Fruit fly (Drosophila melanogaster) whole organism, prepupa: ENCODE measurements around the gene CG3184.
A peak's percentile ranks its signal among the peaks of the same experiment; 100 is the strongest.

ENCODE experiments used
- Blimp-1 ChIP-seq: fragments of 200-800 bp; sonication (Bioruptor generic); optimal IDR thresholded peaks from 3 replicates; lab custom pipeline; 2017; ENCODE audit warnings: missing biosample characterization, missing genetic modification characterization, mild to moderate bottlenecking, moderate library complexity, missing genetic modification reagents
- CG10631 ChIP-seq: fragments of 200-800 bp; sonication (Bioruptor generic); optimal IDR thresholded peaks from 2 replicates; lab custom pipeline; 2016; ENCODE audit warnings: missing biosample characterization, missing genetic modification characterization
- CG11294 ChIP-seq: fragments of 200-800 bp; sonication (Bioruptor generic); IDR thresholded peaks from 2 replicates; pipeline ENCODE4 v1.3.6; 2022; ENCODE audit warnings: missing biosample characterization, missing genetic modification characterization
- CG11762 ChIP-seq: fragments of 200-800 bp; sonication (Bioruptor generic); optimal IDR thresholded peaks from 3 replicates; lab custom pipeline; 2016; ENCODE audit warnings: missing biosample characterization, missing genetic modification characterization; ENCODE audit not compliant: insufficient read depth
- CG11902 ChIP-seq: fragments of 200-800 bp; sonication (Bioruptor generic); optimal IDR thresholded peaks from 3 replicates; lab custom pipeline; 2016; ENCODE audit warnings: missing biosample characterization, missing genetic modification characterization
- CG15336 ChIP-seq: fragments of 200-800 bp; sonication (Bioruptor generic); IDR thresholded peaks from 2 replicates; pipeline ENCODE4 v1.3.6; 2022; ENCODE audit warnings: missing biosample characterization, missing genetic modification characterization
- CG3032 ChIP-seq: fragments of 200-800 bp; optimal IDR thresholded peaks from 2 replicates; lab custom pipeline; 2019; ENCODE audit warnings: missing biosample characterization, mild to moderate bottlenecking, missing genetic modification characterization, moderate library complexity
- CG31627 ChIP-seq: fragments of 200-800 bp; sonication (Bioruptor generic); optimal IDR thresholded peaks from 3 replicates; lab custom pipeline; 2016; ENCODE audit warnings: missing biosample characterization, missing genetic modification characterization
- CG32006 ChIP-seq: fragments of 200-800 bp; sonication (Bioruptor generic); optimal IDR thresholded peaks from 3 replicates; lab custom pipeline; 2017; ENCODE audit warnings: missing biosample characterization, mild to moderate bottlenecking, missing genetic modification characterization
- CG3919 ChIP-seq: fragments of 200-800 bp; sonication (Bioruptor generic); optimal IDR thresholded peaks from 3 replicates; lab custom pipeline; 2016; ENCODE audit warnings: missing biosample characterization, missing genetic modification characterization
- CG4318 ChIP-seq: fragments of 200-800 bp; sonication (Bioruptor generic); optimal IDR thresholded peaks from 3 replicates; lab custom pipeline; 2017; ENCODE audit warnings: missing biosample characterization, mild to moderate bottlenecking, missing genetic modification characterization
- CG6163 ChIP-seq: fragments of 200-800 bp; sonication (Bioruptor generic); IDR thresholded peaks from 3 replicates; pipeline ENCODE4 v1.3.6; 2022; ENCODE audit warnings: missing biosample characterization, missing genetic modification characterization
- CG6276 ChIP-seq: fragments of 200-800 bp; sonication (Bioruptor generic); optimal IDR thresholded peaks from 2 replicates; lab custom pipeline; 2017; ENCODE audit warnings: missing biosample characterization, mild to moderate bottlenecking, missing genetic modification characterization
- CG6792 ChIP-seq: fragments of 200-800 bp; sonication (Bioruptor generic); optimal IDR thresholded peaks from 3 replicates; lab custom pipeline; 2016; ENCODE audit warnings: missing biosample characterization, missing genetic modification characterization
- CG6854 ChIP-seq: fragments of 200-800 bp; sonication (Bioruptor generic); optimal IDR thresholded peaks from 2 replicates; lab custom pipeline; 2017; ENCODE audit warnings: missing biosample characterization, mild to moderate bottlenecking, missing genetic modification characterization
- CG7368 ChIP-seq: fragments of 200-800 bp; sonication (Bioruptor generic); optimal IDR thresholded peaks from 3 replicates; lab custom pipeline; 2016; ENCODE audit warnings: missing biosample characterization, missing genetic modification characterization
- CG8119 ChIP-seq: fragments of 200-800 bp; sonication (Bioruptor generic); IDR thresholded peaks from 3 replicates; pipeline ENCODE4 v1.3.6; 2022; ENCODE audit warnings: missing biosample characterization, missing genetic modification characterization
- CG8319 ChIP-seq: fragments of 200-800 bp; sonication (Bioruptor generic); optimal IDR thresholded peaks from 3 replicates; lab custom pipeline; 2016; ENCODE audit warnings: missing biosample characterization, missing genetic modification characterization
- CG8632 ChIP-seq: fragments of 200-800 bp; sonication (Bioruptor generic); optimal IDR thresholded peaks from 3 replicates; lab custom pipeline; 2016; ENCODE audit warnings: missing biosample characterization, missing genetic modification characterization
- CG9139 ChIP-seq: fragments of 200-800 bp; sonication (Bioruptor generic); optimal IDR thresholded peaks from 3 replicates; lab custom pipeline; 2017; ENCODE audit warnings: missing biosample characterization, mild to moderate bottlenecking, missing genetic modification characterization
- Eip75B ChIP-seq: fragments of 200-800 bp; sonication (Bioruptor generic); optimal IDR thresholded peaks from 3 replicates; lab custom pipeline; 2016; ENCODE audit warnings: missing biosample characterization, missing genetic modification characterization
- Eip78C ChIP-seq: fragments of 200-800 bp; sonication (Bioruptor generic); peaks from one replicate; lab custom pipeline; 2016; ENCODE audit warnings: missing biosample characterization, missing genetic modification characterization
- Eip93F ChIP-seq: fragments of 200-800 bp; sonication (Bioruptor generic); optimal IDR thresholded peaks from 2 replicates; lab custom pipeline; 2016; ENCODE audit warnings: missing biosample characterization, mild to moderate bottlenecking, missing genetic modification characterization
- Ets96B ChIP-seq: fragments of 200-800 bp; optimal IDR thresholded peaks from 2 replicates; lab custom pipeline; 2019; ENCODE audit warnings: missing biosample characterization, mild to moderate bottlenecking, missing genetic modification characterization, moderate library complexity
- Gug ChIP-seq: fragments of 200-800 bp; sonication (Bioruptor generic); IDR thresholded peaks from 2 replicates; pipeline ENCODE4 v1.3.6; 2022; ENCODE audit warnings: missing biosample characterization, missing genetic modification characterization
- Hr38 ChIP-seq: sonication (Bioruptor generic); optimal IDR thresholded peaks from 2 replicates; lab custom pipeline; 2016; ENCODE audit warnings: missing biosample characterization, missing genetic modification characterization
- Hr39 ChIP-seq: fragments of 200-800 bp; sonication (Bioruptor generic); optimal IDR thresholded peaks from 2 replicates; lab custom pipeline; 2016; ENCODE audit warnings: missing biosample characterization, missing genetic modification characterization
- Lpt ChIP-seq: fragments of 200-800 bp; sonication (Bioruptor generic); optimal IDR thresholded peaks from 3 replicates; lab custom pipeline; 2016; ENCODE audit warnings: missing biosample characterization, missing genetic modification characterization
- OdsH ChIP-seq: fragments of 200-800 bp; sonication (Bioruptor generic); optimal IDR thresholded peaks from 3 replicates; lab custom pipeline; 2016; ENCODE audit warnings: missing biosample characterization, missing genetic modification characterization
- Smox ChIP-seq: fragments of 200-800 bp; sonication (Bioruptor generic); optimal IDR thresholded peaks from 3 replicates; lab custom pipeline; 2016; ENCODE audit warnings: missing biosample characterization, missing genetic modification characterization
- Sox14 ChIP-seq: fragments of 200-800 bp; sonication (Bioruptor generic); optimal IDR thresholded peaks from 3 replicates; lab custom pipeline; 2016; ENCODE audit warnings: missing biosample characterization, missing genetic modification characterization
- Sox15 ChIP-seq: fragments of 200-800 bp; sonication (Bioruptor generic); optimal IDR thresholded peaks from 3 replicates; lab custom pipeline; 2016; ENCODE audit warnings: missing biosample characterization, missing genetic modification characterization
- achi ChIP-seq: fragments of 200-800 bp; sonication (Bioruptor generic); optimal IDR thresholded peaks from 3 replicates; lab custom pipeline; 2016; ENCODE audit warnings: missing biosample characterization, missing genetic modification characterization
- acj6 ChIP-seq: fragments of 200-800 bp; sonication (Bioruptor generic); optimal IDR thresholded peaks from 3 replicates; lab custom pipeline; 2016; ENCODE audit warnings: missing biosample characterization, missing genetic modification characterization
- cyc ChIP-seq: fragments of 200-800 bp; sonication (Bioruptor generic); optimal IDR thresholded peaks from 3 replicates; lab custom pipeline; 2016; ENCODE audit warnings: missing biosample characterization, missing genetic modification characterization
- dac ChIP-seq: fragments of 200-800 bp; sonication (Bioruptor generic); optimal IDR thresholded peaks from 2 replicates; lab custom pipeline; 2017; ENCODE audit warnings: missing biosample characterization, mild to moderate bottlenecking, missing genetic modification characterization
- eg ChIP-seq: fragments of 200-800 bp; sonication (Bioruptor generic); IDR thresholded peaks from 3 replicates; pipeline ENCODE4 v1.3.6; 2022; ENCODE audit warnings: missing biosample characterization, missing genetic modification characterization
- fd59A ChIP-seq: fragments of 200-800 bp; sonication (Bioruptor generic); optimal IDR thresholded peaks from 2 replicates; lab custom pipeline; 2017; ENCODE audit warnings: missing biosample characterization, mild to moderate bottlenecking, missing genetic modification characterization, missing genetic modification reagents
- fd85E ChIP-seq: fragments of 200-800 bp; sonication (Bioruptor generic); optimal IDR thresholded peaks from 3 replicates; lab custom pipeline; 2016; ENCODE audit warnings: missing biosample characterization, missing genetic modification characterization
- fkh ChIP-seq: fragments of 200-800 bp; sonication (Bioruptor generic); optimal IDR thresholded peaks from 3 replicates; lab custom pipeline; 2017; ENCODE audit warnings: missing biosample characterization, mild to moderate bottlenecking, missing genetic modification characterization, moderate library complexity
- lz ChIP-seq: fragments of 200-800 bp; sonication (Bioruptor generic); optimal IDR thresholded peaks from 3 replicates; lab custom pipeline; 2016; ENCODE audit warnings: missing biosample characterization, missing genetic modification characterization
- net ChIP-seq: fragments of 200-800 bp; sonication (Bioruptor generic); optimal IDR thresholded peaks from 3 replicates; lab custom pipeline; 2016; ENCODE audit warnings: missing biosample characterization, missing genetic modification characterization
- pdm3 ChIP-seq: fragments of 200-800 bp; sonication (Bioruptor generic); optimal IDR thresholded peaks from 3 replicates; lab custom pipeline; 2016; ENCODE audit warnings: missing biosample characterization, missing genetic modification characterization
- salr ChIP-seq, 2 experiments: fragments of 200-800 bp; sonication (Bioruptor generic); optimal IDR thresholded peaks; 3 replicates each; lab custom pipeline; 2016 to 2018; ENCODE audit warnings: missing biosample characterization in 2 of 2, missing genetic modification characterization in 2 of 2, mild to moderate bottlenecking in 1 of 2
- spab ChIP-seq: fragments of 200-800 bp; sonication (Bioruptor generic); optimal IDR thresholded peaks from 2 replicates; lab custom pipeline; 2017; ENCODE audit warnings: missing biosample characterization, mild to moderate bottlenecking, missing genetic modification characterization, missing genetic modification reagents
- svp ChIP-seq: fragments of 200-800 bp; sonication (Bioruptor generic); peaks from one replicate; lab custom pipeline; 2016; ENCODE audit warnings: missing biosample characterization, missing genetic modification characterization
- topi ChIP-seq: fragments of 200-800 bp; sonication (Bioruptor generic); optimal IDR thresholded peaks from 3 replicates; lab custom pipeline; 2016; ENCODE audit warnings: missing biosample characterization, missing genetic modification characterization
- vri ChIP-seq: fragments of 200-800 bp; sonication (Bioruptor generic); optimal IDR thresholded peaks from 3 replicates; lab custom pipeline; 2016; ENCODE audit warnings: missing biosample characterization, mild to moderate bottlenecking, missing genetic modification characterization

Gene CG3184

dm6 chrX:6642593-6643257 is 45.8 kb downstream of the CG3184 start (continued):
- TF ChIP-seq CG6163 (GFP tag; lab: Robert Waterston, UW) = peak; percentile 80
- peak; percentile 66; the same call in 1 of the 3 replicates for TF ChIP-seq eg (GFP tag; lab: Robert Waterston, UW)
- TF ChIP-seq Ets96B (tag; lab: Kevin White, UChicago) = peak; percentile 57
- peak; percentile 77 for TF ChIP-seq CG8119
- TF ChIP-seq fd85E (GFP tag; lab: Kevin White, UChicago) = no peak
- peak; percentile 48 for TF ChIP-seq CG7368
- peak; percentile 11 for TF ChIP-seq Blimp-1 (GFP tag; lab: Kevin White, UChicago)
- no peak for TF ChIP-seq dac
- TF ChIP-seq cyc (GFP tag; lab: Kevin White, UChicago) = peak; percentile 44

dm6 chrX:6641602-6642001 is 47.0 kb downstream of the CG3184 start:
- TF ChIP-seq Lpt (GFP tag; lab: Kevin White, UChicago) (no peak), CG4318 (peak; percentile 38), vri (GFP tag; lab: Kevin White, UChicago) (no peak), Sox15 (GFP tag; lab: Kevin White, UChicago) (no peak), net (GFP tag; lab: Kevin White, UChicago) (no peak), CG11902 (GFP tag; lab: Kevin White, UChicago) (no peak), OdsH (peak; percentile 41), Blimp-1 (GFP tag; lab: Kevin White, UChicago) (no peak), CG32006 (peak; percentile 51), CG8119 (peak; percentile 53; the same call in 1 of the 3 replicates), Hr39 (GFP tag; lab: Kevin White, UChicago) (peak; percentile 16), CG31627 (no peak), CG3032 (tag; lab: Kevin White, UChicago) (peak; percentile 11), svp (GFP tag; lab: Kevin White, UChicago) (peak; percentile 39), CG15336 (GFP tag; lab: Robert Waterston, UW) (peak; percentile 67), CG6792 (GFP tag; lab: Kevin White, UChicago) (peak; percentile 10), Sox14 (GFP tag; lab: Kevin White, UChicago) (no peak), salr (GFP tag; optimal IDR thresholded peaks at IDR 0.05; lab: Kevin White, UChicago) (peak in 1 of 2 experiments; percentile 29), spab (no peak), CG8632 (GFP tag; lab: Kevin White, UChicago) (no peak), CG7368 (peak; percentile 5), acj6 (GFP tag; lab: Kevin White, UChicago) (no peak), CG11294 (GFP tag; lab: Robert Waterston, UW) (peak; percentile 24; the same call in 1 of the 2 replicates), Hr38 (GFP tag; lab: Kevin White, UChicago) (no peak), topi (GFP tag; lab: Kevin White, UChicago) (peak; percentile 6), achi (peak; percentile 36), cyc (GFP tag; lab: Kevin White, UChicago) (no peak), CG11762 (no peak), pdm3 (GFP tag; lab: Kevin White, UChicago) (peak; percentile 48), Eip93F (no peak), CG8319 (GFP tag; lab: Kevin White, UChicago) (no peak), CG9139 (GFP tag; lab: Kevin White, UChicago) (no peak), fd59A (no peak), eg (GFP tag; lab: Robert Waterston, UW) (peak; percentile 72; the same call in 2 of the 3 replicates), CG6854 (GFP tag; lab: Kevin White, UChicago) (no peak), Eip78C (GFP tag; lab: Kevin White, UChicago) (peak; percentile 72), Ets96B (tag; lab: Kevin White, UChicago) (no peak), dac (peak; percentile 11), fkh (GFP tag; lab: Kevin White, UChicago) (no peak), CG10631 (peak; percentile 19), Smox (GFP tag; lab: Kevin White, UChicago) (no peak), CG6163 (GFP tag; lab: Robert Waterston, UW) (peak; percentile 79), fd85E (GFP tag; lab: Kevin White, UChicago) (no peak), lz (GFP tag; lab: Kevin White, UChicago) (peak; percentile 44), CG3919 (GFP tag; lab: Kevin White, UChicago) (peak; percentile 42), Gug (peak; percentile 13; the same call in 1 of the 2 replicates), CG6276 (peak; percentile 29), Eip75B (GFP tag; lab: Kevin White, UChicago) (peak; percentile 50)
